Fruit fly (Drosophila melanogaster) whole organism, wandering third instar larva: ENCODE results near the gene CG7912.
A peak's percentile ranks its signal among the peaks of the same experiment; 100 is the strongest.

ENCODE experiments used
- Abd-B ChIP-seq: fragments of >200 bp; optimal IDR thresholded peaks from 2 replicates; lab custom pipeline; 2017; ENCODE audit warnings: missing biosample characterization, missing genetic modification characterization
- CG32264 ChIP-seq: fragments of 200-800 bp; sonication (Bioruptor generic); optimal IDR thresholded peaks from 2 replicates; lab custom pipeline; 2016; ENCODE audit warnings: missing biosample characterization, missing genetic modification characterization
- CG9705 ChIP-seq: fragments of 200-800 bp; sonication (Bioruptor generic); optimal IDR thresholded peaks from 2 replicates; lab custom pipeline; 2018; ENCODE audit warnings: missing biosample characterization, mild to moderate bottlenecking, missing genetic modification characterization
- CrebA ChIP-seq: fragments of 200-800 bp; sonication (Bioruptor generic); optimal IDR thresholded peaks from 2 replicates; lab custom pipeline; 2016; ENCODE audit warnings: missing biosample characterization, mild to moderate bottlenecking, missing genetic modification characterization, borderline replicate concordance
- Dfd ChIP-seq: fragments of >200 bp; optimal IDR thresholded peaks from 2 replicates; lab custom pipeline; 2017; ENCODE audit warnings: missing biosample characterization, missing genetic modification characterization
- Dif ChIP-seq: fragments of 200-275, 200-300 bp; sonication (Bioruptor generic); optimal IDR thresholded peaks from 2 replicates; lab custom pipeline; 2018; ENCODE audit warnings: missing biosample characterization, missing genetic modification characterization; ENCODE audit not compliant: partially characterized antibody
- GATAd ChIP-seq: sonication (Bioruptor generic); optimal IDR thresholded peaks from 2 replicates; lab custom pipeline; 2016; ENCODE audit warnings: missing biosample characterization, missing genetic modification characterization
- HLH106 ChIP-seq: fragments of 200-800 bp; optimal IDR thresholded peaks from 3 replicates; lab custom pipeline; 2019; ENCODE audit warnings: missing biosample characterization, mild to moderate bottlenecking, missing genetic modification characterization, moderate library complexity
- Hnf4 ChIP-seq: fragments of 200-800 bp; sonication (Bioruptor generic); optimal IDR thresholded peaks from 2 replicates; lab custom pipeline; 2016; ENCODE audit warnings: missing biosample characterization, mild to moderate bottlenecking, missing genetic modification characterization
- Hr78 ChIP-seq: fragments of >200 bp; optimal IDR thresholded peaks from 2 replicates; lab custom pipeline; 2017; ENCODE audit warnings: missing biosample characterization, missing genetic modification characterization
- Hr83 ChIP-seq: fragments of 200-300 bp; sonication (Bioruptor generic); optimal IDR thresholded peaks from 2 replicates; lab custom pipeline; 2016; ENCODE audit warnings: missing biosample characterization, mild to moderate bottlenecking, missing genetic modification characterization, moderate library complexity; ENCODE audit not compliant: poor library complexity, severe bottlenecking
- Jra ChIP-seq: sonication (Bioruptor generic); optimal IDR thresholded peaks from 2 replicates; lab custom pipeline; 2016; ENCODE audit warnings: missing biosample characterization, missing genetic modification characterization
- Mio ChIP-seq: sonication (Bioruptor generic); optimal IDR thresholded peaks from 2 replicates; lab custom pipeline; 2016; ENCODE audit warnings: missing biosample characterization, missing genetic modification characterization
- Myc ChIP-seq: fragments of >200 bp; optimal IDR thresholded peaks from 2 replicates; lab custom pipeline; 2017
- N ChIP-seq: fragments of >200 bp; optimal IDR thresholded peaks from 2 replicates; lab custom pipeline; 2018; ENCODE audit warnings: missing biosample characterization, missing external identifiers, missing genetic modification characterization
- OdsH ChIP-seq: fragments of 200-800 bp; sonication (Bioruptor generic); optimal IDR thresholded peaks from 2 replicates; lab custom pipeline; 2016; ENCODE audit warnings: missing biosample characterization, mild to moderate bottlenecking, missing genetic modification characterization
- Rel ChIP-seq, 2 experiments: fragments of 200-800 bp; sonication (Bioruptor generic) in 1 of 2; optimal IDR thresholded peaks; 2 replicates in 1 of 2; 3 replicates in 1 of 2; lab custom pipeline; 2016 to 2019; ENCODE audit warnings: mild to moderate bottlenecking in 2 of 2, missing biosample characterization in 2 of 2, missing genetic modification characterization in 2 of 2, moderate library complexity in 1 of 2
- Sp1 ChIP-seq: fragments of 200-800 bp; sonication (Bioruptor generic); optimal IDR thresholded peaks from 3 replicates; lab custom pipeline; 2019; ENCODE audit warnings: missing biosample characterization, mild to moderate bottlenecking, missing genetic modification characterization, moderate library complexity
- Vsx2 ChIP-seq: fragments of 200-300, 225-300 bp; sonication (Bioruptor generic); optimal IDR thresholded peaks from 2 replicates; lab custom pipeline; 2018; ENCODE audit warnings: missing biosample characterization, missing genetic modification characterization; ENCODE audit not compliant: partially characterized antibody
- br ChIP-seq: fragments of 200-800 bp; sonication (Bioruptor generic); optimal IDR thresholded peaks from 2 replicates; lab custom pipeline; 2016; ENCODE audit warnings: missing biosample characterization, missing genetic modification characterization
- brk ChIP-seq: fragments of 200-800 bp; sonication (Bioruptor generic); optimal IDR thresholded peaks from 2 replicates; lab custom pipeline; 2016; ENCODE audit warnings: missing biosample characterization, mild to moderate bottlenecking, missing genetic modification characterization
- dl ChIP-seq, 2 experiments: fragments of 175-275, 200-275 bp in 1 of 2; fragments of 200-275 bp in 1 of 2; sonication (Bioruptor generic); optimal IDR thresholded peaks; lab custom pipeline; 2018; ENCODE audit warnings: mild to moderate bottlenecking in 2 of 2, missing biosample characterization in 2 of 2, missing genetic modification characterization in 2 of 2, moderate library complexity in 2 of 2; ENCODE audit not compliant: partially characterized antibody in 2 of 2, insufficient read depth in 1 of 2
- dmrt93B ChIP-seq: fragments of 200-800 bp; sonication (Bioruptor generic); optimal IDR thresholded peaks from 2 replicates; lab custom pipeline; 2018; ENCODE audit warnings: missing biosample characterization, mild to moderate bottlenecking, missing genetic modification characterization
- dsf ChIP-seq: sonication (Bioruptor generic); optimal IDR thresholded peaks from 2 replicates; lab custom pipeline; 2016; ENCODE audit warnings: missing biosample characterization, missing genetic modification characterization, borderline replicate concordance
- ey ChIP-seq: fragments of 200-800 bp; sonication (Bioruptor generic); optimal IDR thresholded peaks from 2 replicates; lab custom pipeline; 2016; ENCODE audit warnings: missing biosample characterization, missing genetic modification characterization
- foxo ChIP-seq, 2 experiments: fragments of 200-800 bp; sonication (Bioruptor generic); optimal IDR thresholded peaks; 2 replicates in 1 of 2; 3 replicates in 1 of 2; lab custom pipeline; 2016 to 2017; ENCODE audit warnings: missing biosample characterization in 2 of 2, missing genetic modification characterization in 2 of 2
- fru ChIP-seq: fragments of 200-800 bp; sonication (Bioruptor generic); optimal IDR thresholded peaks from 3 replicates; lab custom pipeline; 2016; ENCODE audit warnings: missing biosample characterization, mild to moderate bottlenecking, missing genetic modification characterization
- h ChIP-seq: fragments of 200-800 bp; sonication (Bioruptor generic); optimal IDR thresholded peaks from 3 replicates; lab custom pipeline; 2016; ENCODE audit warnings: missing biosample characterization, mild to moderate bottlenecking, missing genetic modification characterization
- jim ChIP-seq: fragments of 175-275, 200-325 bp; sonication (Bioruptor generic); optimal IDR thresholded peaks from 2 replicates; lab custom pipeline; 2016; ENCODE audit warnings: missing biosample characterization, mild to moderate bottlenecking, missing genetic modification characterization
- lola ChIP-seq: fragments of >200 bp; optimal IDR thresholded peaks from 2 replicates; lab custom pipeline; 2017; ENCODE audit warnings: missing biosample characterization, missing genetic modification characterization
- pan ChIP-seq: fragments of >200 bp; optimal IDR thresholded peaks from 2 replicates; lab custom pipeline; 2017
- psq ChIP-seq: fragments of 200-800 bp; sonication (Bioruptor generic); optimal IDR thresholded peaks from 3 replicates; lab custom pipeline; 2017; ENCODE audit warnings: missing biosample characterization, mild to moderate bottlenecking, missing genetic modification characterization, moderate library complexity
- rgr ChIP-seq: fragments of 200-800 bp; sonication (Bioruptor generic); optimal IDR thresholded peaks from 3 replicates; lab custom pipeline; 2016; ENCODE audit warnings: missing biosample characterization, mild to moderate bottlenecking, missing genetic modification characterization
- sage ChIP-seq: fragments of 200-800 bp; sonication (Bioruptor generic); optimal IDR thresholded peaks from 2 replicates; lab custom pipeline; 2016; ENCODE audit warnings: missing biosample characterization, mild to moderate bottlenecking, missing genetic modification characterization
- sv ChIP-seq: fragments of 200-800 bp; sonication (Bioruptor generic); optimal IDR thresholded peaks from 3 replicates; lab custom pipeline; 2016; ENCODE audit warnings: missing biosample characterization, missing genetic modification characterization
- tai ChIP-seq: sonication (Bioruptor generic); optimal IDR thresholded peaks from 2 replicates; lab custom pipeline; 2016; ENCODE audit warnings: missing biosample characterization, missing genetic modification characterization
- usp ChIP-seq: fragments of >200 bp; optimal IDR thresholded peaks from 2 replicates; lab custom pipeline; 2017; ENCODE audit warnings: missing biosample characterization, missing genetic modification characterization
- woc ChIP-seq: sonication (Bioruptor generic); optimal IDR thresholded peaks from 2 replicates; lab custom pipeline; 2016; ENCODE audit warnings: missing biosample characterization, mild to moderate bottlenecking, missing genetic modification characterization

The CG7912 gene

dm6 chr3R:30000286-30000685 is 8.7 kb downstream of the CG7912 start, which contains the start of gene Tace:
Gene Tace (plus strand): TSS chr3R:30000530.
- TF ChIP-seq brk (GFP tag; lab: Kevin White, UChicago) (no peak), foxo (GFP tag; optimal IDR thresholded peaks at IDR 0.05; lab: Kevin White, UChicago) (no peak), h (GFP tag; lab: Kevin White, UChicago) (no peak), CrebA (GFP tag; lab: Kevin White, UChicago) (no peak), HLH106 (tag; lab: Kevin White, UChicago) (no peak), lola (no peak), dsf (no peak), Hr78 (GFP tag; lab: Kevin White, UChicago) (no peak), Jra (no peak), ey (GFP tag; lab: Kevin White, UChicago) (no peak), Abd-B (GFP tag; lab: Kevin White, UChicago) (no peak), sv (GFP tag; lab: Kevin White, UChicago) (no peak), tai (GFP tag; lab: Kevin White, UChicago) (no peak), jim (GFP tag; lab: Kevin White, UChicago) (no peak), CG32264 (no peak), dl (GFP tag; optimal IDR thresholded peaks at IDR 0.05; lab: Kevin White, UChicago; ENCODE audit: insufficient read depth in 1 of 2, partially characterized antibody in 2 of 2) (no peak), rgr (GFP tag; lab: Kevin White, UChicago) (no peak), Hr83 (GFP tag; lab: Kevin White, UChicago) (no peak), dmrt93B (GFP tag; lab: Kevin White, UChicago) (no peak)

DNA sequence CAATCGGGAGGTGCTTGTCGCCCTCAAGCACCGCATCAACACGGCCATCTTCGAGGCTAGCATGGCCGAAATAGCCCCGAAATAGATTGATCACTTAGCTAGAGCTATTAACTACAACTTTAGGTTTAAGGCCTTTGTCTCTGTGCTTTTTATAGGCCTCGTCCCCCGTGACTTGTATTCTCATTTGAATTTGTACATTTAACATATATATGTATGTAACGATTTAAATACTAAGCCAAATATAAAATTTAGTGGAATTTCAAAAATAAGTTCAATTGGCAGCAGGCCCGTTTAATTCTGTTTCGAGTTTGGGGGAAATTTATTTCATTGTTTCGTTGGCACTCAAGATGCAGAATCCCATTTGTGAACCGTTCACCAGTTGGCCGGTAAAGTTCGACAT is 9.5 kb downstream of the CG7912 start, which contains the start of gene CG34298:
TSS of gene CG34298 (plus strand) at position 301 of the 400 bp plus-strand sequence.
- no peak for TF ChIP-seq dl (GFP tag; optimal IDR thresholded peaks at IDR 0.05; lab: Kevin White, UChicago; ENCODE audit: insufficient read depth in 1 of 2, partially characterized antibody in 2 of 2)
- no peak for TF ChIP-seq brk (GFP tag; lab: Kevin White, UChicago)
- TF ChIP-seq rgr (GFP tag; lab: Kevin White, UChicago), result no peak
- TF ChIP-seq Dfd (GFP tag; lab: Kevin White, UChicago), result no peak
- TF ChIP-seq dmrt93B (GFP tag; lab: Kevin White, UChicago), result no peak
- TF ChIP-seq Hr83 (GFP tag; lab: Kevin White, UChicago), result no peak
- TF ChIP-seq HLH106 (tag; lab: Kevin White, UChicago), result no peak
- no peak for TF ChIP-seq Myc (lab: Kevin White, UChicago)
- no peak for TF ChIP-seq pan (lab: Kevin White, UChicago)
- TF ChIP-seq Jra, result no peak

- no peak for TF ChIP-seq h (GFP tag; lab: Kevin White, UChicago)
- no peak for TF ChIP-seq Dfd (GFP tag; lab: Kevin White, UChicago)
- TF ChIP-seq psq, result no peak
- peak; percentile 7 for TF ChIP-seq HLH106 (tag; lab: Kevin White, UChicago)
- TF ChIP-seq dmrt93B (GFP tag; lab: Kevin White, UChicago), result no peak
- no peak for TF ChIP-seq Hr78 (GFP tag; lab: Kevin White, UChicago)
- no peak for TF ChIP-seq fru (GFP tag; lab: Kevin White, UChicago)
- TF ChIP-seq N (GFP tag; lab: Kevin White, UChicago), result no peak
- no peak for TF ChIP-seq sv (GFP tag; lab: Kevin White, UChicago)
- no peak for TF ChIP-seq woc (GFP tag; lab: Kevin White, UChicago)
- TF ChIP-seq Mio, result no peak
- TF ChIP-seq ey (GFP tag; lab: Kevin White, UChicago), result peak; percentile 51
- TF ChIP-seq CG32264, result no peak
- no peak for TF ChIP-seq Jra
- no peak for TF ChIP-seq Hr83 (GFP tag; lab: Kevin White, UChicago)
- TF ChIP-seq sage (GFP tag; lab: Kevin White, UChicago), result no peak
- no peak for TF ChIP-seq GATAd (GFP tag; lab: Kevin White, UChicago)
- TF ChIP-seq foxo (GFP tag; optimal IDR thresholded peaks at IDR 0.05; lab: Kevin White, UChicago), result no peak
- no peak for TF ChIP-seq brk (GFP tag; lab: Kevin White, UChicago)
- TF ChIP-seq OdsH, result peak; percentile 54
- no peak for TF ChIP-seq lola
- TF ChIP-seq jim (GFP tag; lab: Kevin White, UChicago), result no peak
- TF ChIP-seq Myc (lab: Kevin White, UChicago), result peak; percentile 28
- no peak for TF ChIP-seq dl (GFP tag; optimal IDR thresholded peaks at IDR 0.05; lab: Kevin White, UChicago; ENCODE audit: insufficient read depth in 1 of 2, partially characterized antibody in 2 of 2)
- no peak for TF ChIP-seq tai (GFP tag; lab: Kevin White, UChicago)
- TF ChIP-seq CrebA (GFP tag; lab: Kevin White, UChicago), result no peak
- TF ChIP-seq Vsx2, result no peak
- TF ChIP-seq Abd-B (GFP tag; lab: Kevin White, UChicago), result no peak
- TF ChIP-seq dsf, result no peak
- no peak for TF ChIP-seq br (GFP tag; lab: Kevin White, UChicago)
- TF ChIP-seq rgr (GFP tag; lab: Kevin White, UChicago), result no peak
- no peak for TF ChIP-seq Hnf4 (GFP tag; lab: Kevin White, UChicago)
- no peak for TF ChIP-seq pan (lab: Kevin White, UChicago)
- TF ChIP-seq Dif, result no peak
- no peak for TF ChIP-seq usp (GFP tag; lab: Kevin White, UChicago)
- TF ChIP-seq Rel (GFP tag; optimal IDR thresholded peaks at IDR 0.05; lab: Kevin White, UChicago), result no peak
- TF ChIP-seq Rel (tag; optimal IDR thresholded peaks at IDR 0.05; lab: Kevin White, UChicago), result peak; percentile 67
- TF ChIP-seq Sp1, result no peak
- TF ChIP-seq CG9705 (GFP tag; lab: Kevin White, UChicago), result no peak
Measured at dm6 chr3R:29997607-29998236, 11.3 kb downstream of the CG7912 start, which contains the start of the genes CG15525 and CG11504. Gene CG15525 (minus strand): TSS chr3R:29997676. Gene CG11504 (plus strand): TSS chr3R:29997900.
